Worm (Caenorhabditis elegans) whole organism, mixed stage, embryonic: Measurements from ENCODE around the gene T19C4.5.

Experiments
- M03D4.4 ChIP-seq: sonication (generic microtip); optimal IDR thresholded peaks from 2 replicates; lab custom pipeline; 2017; ENCODE audit warnings: mild to moderate bottlenecking, missing genetic modification characterization, missing compliant biosample characterization
- bed-3 ChIP-seq: fragments of 200-800 bp; sonication (Bioruptor generic); optimal IDR thresholded peaks from 3 replicates; lab custom pipeline; 2018; ENCODE audit warnings: mild to moderate bottlenecking, missing genetic modification characterization, moderate library complexity, missing compliant biosample characterization
- blmp-1 ChIP-seq: fragments of 150-350 bp; optimal IDR thresholded peaks from 2 replicates; lab custom pipeline; 2014; ENCODE audit warnings: missing biosample characterization, missing genetic modification characterization
- ceh-39 ChIP-seq: fragments of 150-350 bp; optimal IDR thresholded peaks from 2 replicates; lab custom pipeline; 2014; ENCODE audit warnings: missing biosample characterization, missing genetic modification characterization
- ceh-83 ChIP-seq: fragments of 200-800 bp; sonication (Bioruptor generic); optimal IDR thresholded peaks from 2 replicates; lab custom pipeline; 2018; ENCODE audit warnings: mild to moderate bottlenecking, missing genetic modification characterization, missing compliant biosample characterization
- ces-1 ChIP-seq: fragments of 150-350 bp; optimal IDR thresholded peaks from 2 replicates; lab custom pipeline; 2014; ENCODE audit warnings: missing biosample characterization, missing genetic modification reagents, missing genetic modification characterization
- cnd-1 ChIP-seq: fragments of 200-800 bp; sonication (Bioruptor generic); optimal IDR thresholded peaks from 2 replicates; lab custom pipeline; 2018; ENCODE audit warnings: mild to moderate bottlenecking, missing genetic modification characterization, missing compliant biosample characterization
- drap-1 ChIP-seq: fragments of 200-800 bp; sonication (Bioruptor generic); optimal IDR thresholded peaks from 3 replicates; lab custom pipeline; 2018; ENCODE audit warnings: mild to moderate bottlenecking, missing genetic modification characterization, missing compliant biosample characterization
- elt-3 ChIP-seq: fragments of 150-350 bp; optimal IDR thresholded peaks from 2 replicates; lab custom pipeline; 2014; ENCODE audit warnings: missing biosample characterization, missing genetic modification characterization
- flh-1 ChIP-seq: fragments of 200-800 bp; sonication (Bioruptor generic); optimal IDR thresholded peaks from 2 replicates; lab custom pipeline; 2018; ENCODE audit warnings: mild to moderate bottlenecking, missing genetic modification characterization, moderate library complexity, missing compliant biosample characterization
- ham-2 ChIP-seq: fragments of 200-800 bp; sonication (Bioruptor generic); optimal IDR thresholded peaks from 2 replicates; lab custom pipeline; 2018; ENCODE audit warnings: mild to moderate bottlenecking, missing genetic modification characterization, missing compliant biosample characterization
- hlh-1 ChIP-seq: fragments of 150-350 bp; optimal IDR thresholded peaks from 2 replicates; lab custom pipeline; 2014; ENCODE audit warnings: missing biosample characterization, missing genetic modification reagents, missing genetic modification characterization
- lin-13 ChIP-seq: fragments of 150-350 bp; optimal IDR thresholded peaks from 2 replicates; lab custom pipeline; 2014; ENCODE audit warnings: missing biosample characterization, missing genetic modification characterization
- lin-32 ChIP-seq: fragments of 200-800 bp; sonication (Bioruptor generic); optimal IDR thresholded peaks from 2 replicates; lab custom pipeline; 2018; ENCODE audit warnings: mild to moderate bottlenecking, missing genetic modification characterization, missing compliant biosample characterization
- lsy-2 ChIP-seq: fragments of 150-350 bp; optimal IDR thresholded peaks from 2 replicates; lab custom pipeline; 2014; ENCODE audit warnings: missing biosample characterization, missing genetic modification characterization
- mab-5 ChIP-seq: fragments of 150-350 bp; optimal IDR thresholded peaks from 2 replicates; lab custom pipeline; 2014; ENCODE audit warnings: missing biosample characterization, missing genetic modification characterization
- mep-1 ChIP-seq: fragments of 150-350 bp; optimal IDR thresholded peaks from 2 replicates; lab custom pipeline; 2017; ENCODE audit warnings: missing biosample characterization, missing genetic modification reagents, missing genetic modification characterization, inconsistent platforms
- mls-2 ChIP-seq: sonication (generic microtip); optimal IDR thresholded peaks from 2 replicates; lab custom pipeline; 2016; ENCODE audit warnings: mild to moderate bottlenecking, missing genetic modification characterization, moderate library complexity, missing compliant biosample characterization
- nhr-12 ChIP-seq: fragments of 150-350 bp; optimal IDR thresholded peaks from 2 replicates; lab custom pipeline; 2014; ENCODE audit warnings: missing biosample characterization, missing genetic modification characterization
- nhr-2 ChIP-seq: fragments of 150-350 bp; optimal IDR thresholded peaks from 2 replicates; lab custom pipeline; 2014; ENCODE audit warnings: missing biosample characterization, missing genetic modification characterization
- nhr-237 ChIP-seq: fragments of 150-350 bp; optimal IDR thresholded peaks from 2 replicates; lab custom pipeline; 2014; ENCODE audit warnings: missing biosample characterization, missing genetic modification characterization
- nhr-28 ChIP-seq: fragments of 150-350 bp; optimal IDR thresholded peaks from 2 replicates; lab custom pipeline; 2014; ENCODE audit warnings: missing biosample characterization, missing genetic modification characterization
- nhr-76 ChIP-seq: sonication (generic microtip); optimal IDR thresholded peaks from 2 replicates; lab custom pipeline; 2017; ENCODE audit warnings: missing biosample characterization, missing genetic modification characterization
- snpc-4 ChIP-seq: fragments of 150-350 bp; optimal IDR thresholded peaks from 2 replicates; lab custom pipeline; 2014; ENCODE audit warnings: missing biosample characterization, missing genetic modification characterization
- sptf-1 ChIP-seq: sonication (generic microtip); optimal IDR thresholded peaks from 2 replicates; lab custom pipeline; 2017; ENCODE audit warnings: mild to moderate bottlenecking, missing genetic modification characterization, moderate library complexity, missing compliant biosample characterization
- tbx-8 ChIP-seq: fragments of 200-800 bp; sonication (Bioruptor generic); optimal IDR thresholded peaks from 2 replicates; lab custom pipeline; 2018; ENCODE audit warnings: mild to moderate bottlenecking, missing genetic modification characterization, moderate library complexity, missing compliant biosample characterization
- unc-120 ChIP-seq: sonication (generic microtip); optimal IDR thresholded peaks from 2 replicates; lab custom pipeline; 2017; ENCODE audit warnings: missing genetic modification characterization, missing compliant biosample characterization; ENCODE audit not compliant: poor library complexity, severe bottlenecking
- unc-39 ChIP-seq: fragments of 150-350 bp; optimal IDR thresholded peaks from 2 replicates; lab custom pipeline; 2014; ENCODE audit warnings: missing biosample characterization, missing genetic modification characterization
- unc-62 ChIP-seq: fragments of 150-350 bp; optimal IDR thresholded peaks from 2 replicates; lab custom pipeline; 2014; ENCODE audit warnings: missing biosample characterization, missing genetic modification reagents, missing genetic modification characterization
- zip-8 ChIP-seq: fragments of 150-350 bp; optimal IDR thresholded peaks from 2 replicates; lab custom pipeline; 2014; ENCODE audit warnings: missing biosample characterization, missing genetic modification characterization
- ztf-11 ChIP-seq: fragments of 150-350 bp; optimal IDR thresholded peaks from 2 replicates; lab custom pipeline; 2014; ENCODE audit warnings: missing biosample characterization, missing genetic modification characterization

T19C4.5 gene

DNA sequence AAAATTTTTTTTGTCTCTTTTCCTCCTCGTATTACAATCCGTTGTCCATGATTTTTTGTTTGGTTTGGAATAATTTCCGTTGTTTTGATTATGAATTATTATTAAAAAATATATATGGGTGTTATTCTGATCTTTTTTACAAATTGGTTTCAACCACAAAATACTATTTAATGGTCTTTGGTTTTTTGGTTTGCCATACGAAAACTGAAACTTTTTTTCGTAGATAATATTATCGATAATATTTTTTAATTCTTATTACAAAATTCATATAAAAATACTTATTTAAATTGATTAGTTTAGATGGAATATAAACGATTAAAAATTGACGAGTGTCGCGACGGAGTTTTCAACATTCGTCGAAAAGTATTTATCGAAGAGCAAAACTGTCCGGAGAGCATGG, 44.8 kb upstream of the T19C4.5 start, which contains the start of gene jmjd-5:
Gene jmjd-5 (plus strand): TSS at position 301 of the 400 bp plus-strand sequence.
- TF ChIP-seq ceh-39 (tag; lab: Kevin White, UChicago) (no peak), cnd-1 (tag; lab: Kevin White, UChicago) (no peak), elt-3 (tag; lab: Kevin White, UChicago) (no peak), lsy-2 (tag; lab: Kevin White, UChicago) (no peak), ztf-11 (tag; lab: Kevin White, UChicago) (no peak), snpc-4 (tag; lab: Kevin White, UChicago) (no peak), mep-1 (tag; lab: Kevin White, UChicago) (no peak), unc-120 (tag; lab: Kevin White, UChicago) (no peak), ham-2 (no peak), nhr-12 (no peak), mab-5 (tag; lab: Kevin White, UChicago) (no peak), drap-1 (GFP tag; lab: Kevin White, UChicago) (no peak), flh-1 (GFP tag; lab: Kevin White, UChicago) (no peak)

ce11 chrV:11131801-11132200, 40.2 kb upstream of the T19C4.5 start:
- no peak for TF ChIP-seq nhr-28 (tag; lab: Kevin White, UChicago)
- TF ChIP-seq snpc-4 (tag; lab: Kevin White, UChicago): no peak
- TF ChIP-seq ham-2: no peak
- no peak for TF ChIP-seq flh-1 (GFP tag; lab: Kevin White, UChicago)
- TF ChIP-seq bed-3 (GFP tag; lab: Kevin White, UChicago): no peak
- no peak for TF ChIP-seq blmp-1 (tag; lab: Kevin White, UChicago)
- TF ChIP-seq lin-13 (tag; lab: Kevin White, UChicago): no peak
- TF ChIP-seq mls-2 (tag; lab: Kevin White, UChicago): no peak
- no peak for TF ChIP-seq ces-1 (GFP tag; lab: Kevin White, UChicago)
- TF ChIP-seq nhr-12: no peak
- TF ChIP-seq unc-62 (GFP tag; lab: Kevin White, UChicago): no peak
- no peak for TF ChIP-seq mab-5 (tag; lab: Kevin White, UChicago)
- TF ChIP-seq unc-39 (tag; lab: Kevin White, UChicago): no peak
- TF ChIP-seq mep-1 (tag; lab: Kevin White, UChicago): no peak
- TF ChIP-seq, all 35 proteins: peak for 0

DNA sequence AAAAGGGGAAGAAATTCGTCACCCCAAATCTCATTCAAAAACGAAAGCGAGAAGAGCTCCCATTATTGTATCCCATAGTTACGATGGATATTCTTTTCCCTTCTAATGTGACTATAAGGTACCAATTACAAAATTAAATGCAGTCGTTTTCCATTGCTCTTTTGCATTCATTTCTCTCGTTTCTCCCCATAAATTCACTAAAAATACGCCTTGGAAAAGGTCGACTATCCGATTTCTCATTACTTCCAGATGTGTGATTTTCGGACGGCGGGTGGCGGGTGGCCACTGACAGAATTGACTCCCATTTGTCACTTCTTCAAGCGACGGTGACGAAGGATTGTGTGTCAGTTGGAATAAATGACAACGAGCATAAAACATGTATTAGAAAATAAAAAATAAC, 38.5 kb upstream of the T19C4.5 start:
- TF ChIP-seq ces-1 (GFP tag; lab: Kevin White, UChicago): no peak
- TF ChIP-seq nhr-12: no peak
- no peak for TF ChIP-seq ham-2

- TF ChIP-seq tbx-8 (GFP tag; lab: Kevin White, UChicago) (no peak), sptf-1 (tag; lab: Kevin White, UChicago) (no peak), snpc-4 (tag; lab: Kevin White, UChicago) (no peak), lin-13 (tag; lab: Kevin White, UChicago) (no peak), blmp-1 (tag; lab: Kevin White, UChicago) (no peak), nhr-76 (tag; lab: Kevin White, UChicago) (no peak), nhr-2 (tag; lab: Kevin White, UChicago) (no peak), ham-2 (no peak), drap-1 (GFP tag; lab: Kevin White, UChicago) (no peak), unc-62 (GFP tag; lab: Kevin White, UChicago) (no peak)
Observed at ce11 chrV:11134296-11134695, 37.7 kb upstream of the T19C4.5 start, which contains the start of gene glb-3. Gene glb-3 (plus strand): TSS chrV:11134596.

ce11 chrV:11140326-11140725, 31.7 kb upstream of the T19C4.5 start:
- TF ChIP-seq nhr-76 (tag; lab: Kevin White, UChicago): no peak
- TF ChIP-seq hlh-1 (tag; lab: Kevin White, UChicago): peak; percentile 3
- peak; percentile 65 for TF ChIP-seq unc-120 (tag; lab: Kevin White, UChicago)

DNA sequence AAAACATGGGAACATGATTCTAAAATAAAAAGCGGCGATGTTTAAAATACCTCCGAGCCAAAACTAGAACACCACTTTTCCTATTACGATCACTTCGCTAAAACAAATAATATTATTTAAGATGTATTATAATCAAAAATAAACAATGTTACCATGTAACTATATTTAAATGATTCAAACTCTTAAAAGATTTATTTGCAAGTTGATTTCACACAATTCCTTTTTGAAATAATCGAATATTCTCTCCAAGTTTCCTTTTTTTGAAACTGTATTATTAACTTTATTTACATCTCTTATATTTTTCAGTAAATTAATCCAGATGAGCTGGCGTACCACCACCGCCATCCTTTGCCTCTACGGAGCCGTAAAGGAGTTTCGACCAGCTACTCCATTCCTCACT, 30.8 kb upstream of the T19C4.5 start, which contains the start of gene folt-1:
Gene folt-1 (plus strand): TSS at position 301 of the 400 bp plus-strand sequence.
- no peak for TF ChIP-seq ztf-11 (tag; lab: Kevin White, UChicago)
- no peak for TF ChIP-seq lin-32 (GFP tag; lab: Kevin White, UChicago)
- no peak for TF ChIP-seq unc-39 (tag; lab: Kevin White, UChicago)
- no peak for TF ChIP-seq snpc-4 (tag; lab: Kevin White, UChicago)
- no peak for TF ChIP-seq tbx-8 (GFP tag; lab: Kevin White, UChicago)
- TF ChIP-seq blmp-1 (tag; lab: Kevin White, UChicago): no peak
- TF ChIP-seq ham-2: no peak
- no peak for TF ChIP-seq nhr-28 (tag; lab: Kevin White, UChicago)
- no peak for TF ChIP-seq M03D4.4
- TF ChIP-seq ceh-83: no peak
- no peak for TF ChIP-seq ces-1 (GFP tag; lab: Kevin White, UChicago)
- no peak for TF ChIP-seq unc-62 (GFP tag; lab: Kevin White, UChicago)
- no peak for TF ChIP-seq mls-2 (tag; lab: Kevin White, UChicago)
- no peak for TF ChIP-seq nhr-12
- no peak for TF ChIP-seq mep-1 (tag; lab: Kevin White, UChicago)
- TF ChIP-seq unc-120 (tag; lab: Kevin White, UChicago): no peak
- TF ChIP-seq flh-1 (GFP tag; lab: Kevin White, UChicago): no peak
- no peak for TF ChIP-seq nhr-237 (tag; lab: Kevin White, UChicago)
- TF ChIP-seq zip-8: no peak
